Worm (Caenorhabditis elegans) whole organism, L4 larva: ENCODE data around the gene mtx-2.

Experiments used
- F26F4.8 ChIP-seq: fragments of 200-800 bp; sonication (Bioruptor generic); conservative IDR thresholded peaks from 2 replicates; pipeline ENCODE4 v1.3.6; 2022; ENCODE audit warnings: missing genetic modification characterization, missing compliant biosample characterization
- F37D6.2 ChIP-seq: sonication (generic microtip); optimal IDR thresholded peaks from 2 replicates; lab custom pipeline; 2016; ENCODE audit warnings: mild to moderate bottlenecking, missing genetic modification characterization, missing compliant biosample characterization
- F44E2.7 ChIP-seq: fragments of 200-800 bp; sonication (Bioruptor generic); IDR thresholded peaks from 2 replicates; pipeline ENCODE4 v2.1.2; 2022; ENCODE audit warnings: missing genetic modification characterization, missing compliant biosample characterization
- F49E8.2 ChIP-seq: sonication (generic microtip); optimal IDR thresholded peaks from 2 replicates; lab custom pipeline; 2016; ENCODE audit warnings: missing compliant biosample characterization, mild to moderate bottlenecking, missing genetic modification characterization, borderline replicate concordance
- T20F7.1 ChIP-seq: fragments of 200-800 bp; sonication (Bioruptor generic); optimal IDR thresholded peaks from 2 replicates; lab custom pipeline; 2018; ENCODE audit warnings: mild to moderate bottlenecking, missing genetic modification characterization, missing compliant biosample characterization
- T26A8.4 ChIP-seq: fragments of 200-800 bp; sonication (Bioruptor generic); IDR thresholded peaks from 2 replicates; pipeline ENCODE4 v1.3.6; 2022; ENCODE audit warnings: missing genetic modification characterization, missing compliant biosample characterization
- Y105C5A.15 ChIP-seq: fragments of 200-800 bp; sonication (Bioruptor generic); IDR thresholded peaks from 2 replicates; pipeline ENCODE4 v1.3.6; 2022; ENCODE audit warnings: missing genetic modification characterization, missing compliant biosample characterization
- ZK337.2 ChIP-seq: fragments of 200-800 bp; sonication (Bioruptor generic); IDR thresholded peaks from 2 replicates; pipeline ENCODE4 v1.3.6; 2022; ENCODE audit warnings: missing genetic modification reagents, missing genetic modification characterization, missing compliant biosample characterization
- aly-2 ChIP-seq: sonication (generic microtip); optimal IDR thresholded peaks from 2 replicates; lab custom pipeline; 2018; ENCODE audit warnings: missing biosample characterization, missing genetic modification characterization
- attf-4 ChIP-seq: sonication (generic microtip); optimal IDR thresholded peaks from 3 replicates; lab custom pipeline; 2017; ENCODE audit warnings: missing biosample characterization, missing genetic modification characterization
- ceh-20 ChIP-seq: fragments of 200-800 bp; sonication (Bioruptor generic); IDR thresholded peaks from 2 replicates; pipeline ENCODE4 v1.3.6; 2022; ENCODE audit warnings: missing genetic modification reagents, missing genetic modification characterization, missing compliant biosample characterization
- ceh-32 ChIP-seq: sonication (generic microtip); optimal IDR thresholded peaks from 2 replicates; lab custom pipeline; 2016; ENCODE audit warnings: mild to moderate bottlenecking, missing genetic modification characterization, missing compliant biosample characterization; ENCODE audit not compliant: poor library complexity
- ceh-82 ChIP-seq: sonication (generic microtip); optimal IDR thresholded peaks from 2 replicates; lab custom pipeline; 2017; ENCODE audit warnings: missing biosample characterization, missing genetic modification characterization
- cey-2 ChIP-seq: sonication (generic microtip); optimal IDR thresholded peaks from 3 replicates; lab custom pipeline; 2017; ENCODE audit warnings: missing genetic modification characterization, mild to moderate bottlenecking, missing compliant biosample characterization, antibody characterized with exemption, borderline replicate concordance; ENCODE audit not compliant: insufficient read depth
- dmd-8 ChIP-seq: fragments of 200-800 bp; sonication (Bioruptor generic); IDR thresholded peaks from 2 replicates; pipeline ENCODE4 v1.3.6; 2022; ENCODE audit warnings: missing genetic modification characterization, missing compliant biosample characterization
- dmd-9 ChIP-seq: fragments of 200-800 bp; sonication (Bioruptor generic); IDR thresholded peaks from 2 replicates; pipeline ENCODE4 v1.3.6; 2022; ENCODE audit warnings: missing genetic modification reagents, missing genetic modification characterization, missing compliant biosample characterization
- duxl-1 ChIP-seq: sonication (generic microtip); optimal IDR thresholded peaks from 2 replicates; lab custom pipeline; 2016; ENCODE audit warnings: mild to moderate bottlenecking, missing genetic modification characterization, moderate library complexity, missing compliant biosample characterization; ENCODE audit not compliant: poor library complexity
- dve-1 ChIP-seq: sonication (generic microtip); optimal IDR thresholded peaks from 2 replicates; lab custom pipeline; 2017; ENCODE audit warnings: antibody characterized with exemption, mild to moderate bottlenecking, missing genetic modification characterization, missing compliant biosample characterization; ENCODE audit not compliant: insufficient read depth
- egl-27 ChIP-seq: sonication (generic microtip); optimal IDR thresholded peaks from 3 replicates; lab custom pipeline; 2017; ENCODE audit warnings: missing biosample characterization, missing genetic modification reagents, missing genetic modification characterization
- gei-8 ChIP-seq: fragments of 200-800 bp; sonication (Bioruptor generic); optimal IDR thresholded peaks from 2 replicates; lab custom pipeline; 2018; ENCODE audit warnings: mild to moderate bottlenecking, missing genetic modification characterization, missing compliant biosample characterization
- hif-1 ChIP-seq, 2 experiments: sonication (generic microtip); optimal IDR thresholded peaks; 2 replicates each; lab custom pipeline; 2016 to 2017; ENCODE audit warnings: missing compliant biosample characterization in 2 of 2, missing genetic modification characterization in 2 of 2, missing genetic modification reagents in 2 of 2, missing genotype in 2 of 2, mild to moderate bottlenecking in 1 of 2
- hlh-11 ChIP-seq: fragments of 200-800 bp; sonication (Bioruptor generic); optimal IDR thresholded peaks from 2 replicates; lab custom pipeline; 2018; ENCODE audit warnings: mild to moderate bottlenecking, missing genetic modification characterization, missing compliant biosample characterization
- hmg-1.1 ChIP-seq: fragments of 200-800 bp; sonication (Bioruptor generic); IDR thresholded peaks from 2 replicates; pipeline ENCODE4 v1.3.6; 2022; ENCODE audit warnings: missing genetic modification reagents, missing genetic modification characterization, missing compliant biosample characterization
- jun-1 ChIP-seq: fragments of 150-350 bp; optimal IDR thresholded peaks from 2 replicates; lab custom pipeline; 2014; ENCODE audit warnings: missing biosample characterization, missing genetic modification reagents, missing genetic modification characterization
- lin-15B ChIP-seq: fragments of 150-350 bp; sonication (generic microtip); optimal IDR thresholded peaks from 3 replicates; lab custom pipeline; 2014; ENCODE audit warnings: missing biosample characterization, missing genetic modification characterization
- lin-39 ChIP-seq: fragments of 150-350 bp; optimal IDR thresholded peaks from 2 replicates; lab custom pipeline; 2014; ENCODE audit warnings: missing biosample characterization, missing genetic modification reagents, missing genetic modification characterization
- lsy-2 ChIP-seq, 2 experiments: fragments of 150-350 bp in 1 of 2; sonication (generic microtip) in 1 of 2; optimal IDR thresholded peaks; 2 replicates each; lab custom pipeline; 2014 to 2017; ENCODE audit warnings: missing biosample characterization in 2 of 2, missing genetic modification characterization in 2 of 2
- madf-9 ChIP-seq: fragments of 200-800 bp; sonication (Bioruptor generic); conservative IDR thresholded peaks from 2 replicates; pipeline ENCODE4 v1.3.6; 2022; ENCODE audit warnings: missing genetic modification reagents, missing genetic modification characterization, missing compliant biosample characterization
- mdl-1 ChIP-seq, 2 experiments: fragments of 150-350 bp in 1 of 2; sonication (generic microtip) in 1 of 2; optimal IDR thresholded peaks; 2 replicates each; lab custom pipeline; 2014 to 2017; ENCODE audit warnings: missing biosample characterization in 2 of 2, missing genetic modification characterization in 2 of 2
- mes-2 ChIP-seq: sonication (generic microtip); optimal IDR thresholded peaks from 2 replicates; lab custom pipeline; 2016; ENCODE audit warnings: missing genotype, mild to moderate bottlenecking, missing genetic modification characterization, missing compliant biosample characterization; ENCODE audit not compliant: poor library complexity, severe bottlenecking
- nhr-102 ChIP-seq: sonication (generic microtip); optimal IDR thresholded peaks from 2 replicates; lab custom pipeline; 2016; ENCODE audit warnings: mild to moderate bottlenecking, missing genetic modification characterization, moderate library complexity, missing compliant biosample characterization
- nhr-11 ChIP-seq: fragments of 150-350 bp; optimal IDR thresholded peaks from 2 replicates; lab custom pipeline; 2014; ENCODE audit warnings: missing biosample characterization, missing genetic modification characterization
- nhr-111 ChIP-seq: fragments of 200-800 bp; sonication (Bioruptor generic); optimal IDR thresholded peaks from 2 replicates; lab custom pipeline; 2018; ENCODE audit warnings: mild to moderate bottlenecking, missing genetic modification characterization, missing compliant biosample characterization
- nhr-25 ChIP-seq: sonication (generic microtip); optimal IDR thresholded peaks from 2 replicates; lab custom pipeline; 2017; ENCODE audit warnings: missing genetic modification characterization, mild to moderate bottlenecking, missing compliant biosample characterization, antibody characterized with exemption, moderate library complexity, borderline replicate concordance; ENCODE audit not compliant: insufficient read depth
- nhr-77 ChIP-seq: fragments of 150-350 bp; optimal IDR thresholded peaks from 2 replicates; lab custom pipeline; 2014; ENCODE audit warnings: missing biosample characterization, missing genetic modification characterization
- pha-4 ChIP-seq, 2 experiments: fragments of 150-350 bp in 1 of 2; fragments of 200-800 bp in 1 of 2; sonication (Bioruptor generic) in 1 of 2; IDR thresholded peaks in 1 of 2; optimal IDR thresholded peaks in 1 of 2; 2 replicates each; pipeline versions ENCODE4 v1.3.6 to Lab custom; 2014 to 2022; ENCODE audit warnings: missing genetic modification characterization in 2 of 2, missing genetic modification reagents in 2 of 2, missing biosample characterization in 1 of 2, missing compliant biosample characterization in 1 of 2
- pqm-1 ChIP-seq: sonication (generic microtip); optimal IDR thresholded peaks from 2 replicates; lab custom pipeline; 2017; ENCODE audit warnings: missing biosample characterization, missing genetic modification characterization
- saeg-2 ChIP-seq: fragments of 200-800 bp; sonication (Bioruptor generic); IDR thresholded peaks from 2 replicates; pipeline ENCODE4 v1.3.6; 2022; ENCODE audit warnings: missing genetic modification reagents, missing genetic modification characterization, missing compliant biosample characterization
- skn-1 ChIP-seq: fragments of 150-350 bp; optimal IDR thresholded peaks from 2 replicates; lab custom pipeline; 2014; ENCODE audit warnings: missing biosample characterization, missing genetic modification characterization
- snpc-1.2 ChIP-seq: fragments of 200-800 bp; sonication (Bioruptor generic); IDR thresholded peaks from 2 replicates; pipeline ENCODE4 v1.3.6; 2022; ENCODE audit warnings: missing genetic modification reagents, missing genetic modification characterization, missing compliant biosample characterization
- spr-3 ChIP-seq: fragments of 200-800 bp; sonication (Bioruptor generic); optimal IDR thresholded peaks from 2 replicates; lab custom pipeline; 2018; ENCODE audit warnings: mild to moderate bottlenecking, missing genetic modification characterization, missing compliant biosample characterization
- unc-39 ChIP-seq: sonication (generic microtip); optimal IDR thresholded peaks from 2 replicates; lab custom pipeline; 2017; ENCODE audit warnings: missing biosample characterization, missing genetic modification characterization
- unc-62 ChIP-seq, 3 experiments: fragments of 150-350 bp in 1 of 3; sonication (generic microtip); optimal IDR thresholded peaks in 2 of 3; peaks in 1 of 3; 1 replicate in 1 of 3; 2 replicates in 2 of 3; lab custom pipeline; 2014 to 2017; ENCODE audit warnings: missing biosample characterization in 3 of 3, missing genetic modification characterization in 3 of 3, missing genetic modification reagents in 3 of 3, missing genotype in 1 of 3
- vab-7 ChIP-seq: fragments of 200-800 bp; sonication (Bioruptor generic); IDR thresholded peaks from 2 replicates; pipeline ENCODE4 v1.3.6; 2022; ENCODE audit warnings: missing genetic modification reagents, missing genetic modification characterization, missing compliant biosample characterization
- zfp-2 ChIP-seq: sonication (generic microtip); optimal IDR thresholded peaks from 2 replicates; lab custom pipeline; 2016; ENCODE audit warnings: mild to moderate bottlenecking, missing genetic modification characterization, missing compliant biosample characterization
- zfp-3 ChIP-seq: fragments of 200-800 bp; sonication (Bioruptor generic); conservative IDR thresholded peaks from 2 replicates; pipeline ENCODE4 v1.3.6; 2022; ENCODE audit warnings: missing genetic modification reagents, missing genetic modification characterization, missing compliant biosample characterization
- zip-11 ChIP-seq: fragments of 200-800 bp; sonication (Bioruptor generic); IDR thresholded peaks from 2 replicates; pipeline ENCODE4 v1.3.6; 2022; ENCODE audit warnings: missing genetic modification characterization, missing compliant biosample characterization
- ztf-7 ChIP-seq: fragments of 150-350 bp; optimal IDR thresholded peaks from 2 replicates; lab custom pipeline; 2014; ENCODE audit warnings: missing biosample characterization, missing genetic modification characterization

Gene mtx-2

ce11 chrIII:7725483-7726250 lies 37.7 kb downstream of the mtx-2 start:
- TF ChIP-seq hlh-11 (tag; lab: Kevin White, UChicago) (peak; percentile 17), gei-8 (GFP tag; lab: Kevin White, UChicago) (no peak), hmg-1.1 (GFP tag; lab: Robert Waterston, UW) (peak; percentile 62), mdl-1 (tag; optimal IDR thresholded peaks at IDR 0.05; lab: Kevin White, UChicago) (peak in 1 of 2 experiments; percentile 16), unc-62 (GFP tag; optimal IDR thresholded peaks at IDR 0.05 in 1 of 2; lab: Kevin White, UChicago) (peak in 1 of 2 experiments; percentile 92), unc-62 (tag; optimal IDR thresholded peaks at IDR 0.05; lab: Kevin White, UChicago) (no peak), ceh-20 (no peak; the same call in 1 of the 2 replicates), ZK337.2 (no peak), aly-2 (tag; lab: Kevin White, UChicago) (no peak), T26A8.4 (GFP tag; lab: Robert Waterston, UW) (no peak), saeg-2 (GFP tag; lab: Robert Waterston, UW) (no peak), zip-11 (GFP tag; lab: Robert Waterston, UW) (no peak), ceh-32 (tag; lab: Kevin White, UChicago) (no peak), egl-27 (tag; lab: Kevin White, UChicago) (no peak), F37D6.2 (tag; lab: Kevin White, UChicago) (peak; percentile 13), zfp-2 (tag; lab: Kevin White, UChicago) (no peak), duxl-1 (tag; lab: Kevin White, UChicago) (no peak), dmd-9 (no peak), pqm-1 (tag; lab: Kevin White, UChicago) (no peak), dve-1 (tag; lab: Kevin White, UChicago) (no peak), lsy-2 (tag; optimal IDR thresholded peaks at IDR 0.05; lab: Kevin White, UChicago) (peak; percentile 27 to 43), dmd-8 (GFP tag; lab: Robert Waterston, UW) (no peak), lin-15B (tag; lab: Kevin White, UChicago) (no peak), F44E2.7 (GFP tag; lab: Robert Waterston, UW) (no peak), zfp-3 (GFP tag; lab: Robert Waterston, UW) (no peak), cey-2 (tag; lab: Kevin White, UChicago) (no peak), Y105C5A.15 (GFP tag; lab: Robert Waterston, UW) (no peak), nhr-102 (tag; lab: Kevin White, UChicago) (no peak), skn-1 (tag; lab: Kevin White, UChicago) (no peak), pha-4 (GFP tag; IDR thresholded peaks at IDR 0.05; lab: Robert Waterston, UW) (no peak), pha-4 (tag; optimal IDR thresholded peaks at IDR 0.05; lab: Kevin White, UChicago) (no peak), attf-4 (tag; lab: Kevin White, UChicago) (no peak), ceh-82 (tag; lab: Kevin White, UChicago) (no peak), ztf-7 (tag; lab: Kevin White, UChicago) (no peak), jun-1 (no peak), nhr-77 (tag; lab: Kevin White, UChicago) (no peak), T20F7.1 (no peak), lin-39 (tag; lab: Kevin White, UChicago) (no peak), spr-3 (GFP tag; lab: Kevin White, UChicago) (no peak), snpc-1.2 (GFP tag; lab: Robert Waterston, UW) (no peak), mes-2 (tag; lab: Kevin White, UChicago) (no peak), nhr-111 (GFP tag; lab: Kevin White, UChicago) (no peak), nhr-11 (no peak), nhr-25 (tag; lab: Kevin White, UChicago) (no peak), vab-7 (GFP tag; lab: Robert Waterston, UW) (no peak), F26F4.8 (no peak), F49E8.2 (tag; lab: Kevin White, UChicago) (no peak), madf-9 (GFP tag; lab: Robert Waterston, UW) (no peak), hif-1 (tag; optimal IDR thresholded peaks at IDR 0.05; lab: Kevin White, UChicago) (no peak), unc-39 (tag; lab: Kevin White, UChicago) (no peak)
